Fruit fly (Drosophila melanogaster) whole organism, adult: Measurements from ENCODE around the gene Rcd-1.
A peak's percentile ranks its signal among the peaks of the same experiment; 100 is the strongest.

ENCODE experiments used
- CG11617 ChIP-seq: fragments of 200-800 bp; sonication (Bioruptor generic); optimal IDR thresholded peaks from 2 replicates; lab custom pipeline; 2017; ENCODE audit warnings: mild to moderate bottlenecking, missing biosample characterization, missing genetic modification reagents, missing genetic modification characterization
- CG12768 ChIP-seq: fragments of 200-800 bp; sonication (Bioruptor generic); optimal IDR thresholded peaks from 2 replicates; lab custom pipeline; 2017; ENCODE audit warnings: missing biosample characterization, missing genetic modification characterization, mild to moderate bottlenecking, moderate library complexity, missing genetic modification reagents
- CG14711 ChIP-seq: fragments of 200-800 bp; sonication (Bioruptor generic); optimal IDR thresholded peaks from 2 replicates; lab custom pipeline; 2018; ENCODE audit warnings: missing biosample characterization, mild to moderate bottlenecking, missing genetic modification characterization, moderate library complexity
- CG1620 ChIP-seq: fragments of 200-800 bp; sonication (Bioruptor generic); optimal IDR thresholded peaks from 2 replicates; lab custom pipeline; 2016; ENCODE audit warnings: missing biosample characterization, missing genetic modification characterization
- CG33017 ChIP-seq: fragments of 200-800 bp; sonication (Bioruptor generic); optimal IDR thresholded peaks from 2 replicates; lab custom pipeline; 2018; ENCODE audit warnings: missing biosample characterization, mild to moderate bottlenecking, missing genetic modification characterization, moderate library complexity
- CG5204 ChIP-seq: fragments of 200-800 bp; sonication (Bioruptor generic); optimal IDR thresholded peaks from 2 replicates; lab custom pipeline; 2016; ENCODE audit warnings: missing biosample characterization, missing genetic modification characterization
- CG7045 ChIP-seq: fragments of 200-800 bp; sonication (Bioruptor generic); optimal IDR thresholded peaks from 2 replicates; lab custom pipeline; 2017; ENCODE audit warnings: missing biosample characterization, mild to moderate bottlenecking, missing genetic modification characterization
- CG7101 ChIP-seq: fragments of 200-800 bp; sonication (Bioruptor generic); optimal IDR thresholded peaks from 2 replicates; lab custom pipeline; 2018; ENCODE audit warnings: missing biosample characterization, mild to moderate bottlenecking, missing genetic modification characterization, moderate library complexity
- Clk ChIP-seq: fragments of 200-800 bp; sonication (Bioruptor generic); optimal IDR thresholded peaks from 2 replicates; lab custom pipeline; 2017; ENCODE audit warnings: missing biosample characterization, missing genetic modification characterization
- Crg-1 ChIP-seq: fragments of 200-800 bp; sonication (Bioruptor generic); optimal IDR thresholded peaks from 2 replicates; lab custom pipeline; 2016; ENCODE audit warnings: missing biosample characterization, missing genetic modification characterization
- Hr96 ChIP-seq: fragments of 200-800 bp; sonication (Bioruptor generic); optimal IDR thresholded peaks from 2 replicates; lab custom pipeline; 2016; ENCODE audit warnings: missing biosample characterization, missing genetic modification characterization
- Mnt ChIP-seq: fragments of 200-800 bp; sonication (Bioruptor generic); optimal IDR thresholded peaks from 2 replicates; lab custom pipeline; 2016; ENCODE audit warnings: missing biosample characterization, mild to moderate bottlenecking, missing genetic modification characterization
- bab1 ChIP-seq: fragments of 200-800 bp; sonication (Bioruptor generic); optimal IDR thresholded peaks from 3 replicates; lab custom pipeline; 2019; ENCODE audit warnings: missing biosample characterization, mild to moderate bottlenecking, missing genetic modification characterization, moderate library complexity
- cic ChIP-seq: fragments of 200-800 bp; sonication (Bioruptor generic); optimal IDR thresholded peaks from 2 replicates; lab custom pipeline; 2017; ENCODE audit warnings: missing biosample characterization, mild to moderate bottlenecking, missing genetic modification characterization, moderate library complexity
- cnc ChIP-seq, 2 experiments: fragments of >200 bp; optimal IDR thresholded peaks; 2 replicates each; lab custom pipeline; 2017
- kay ChIP-seq: fragments of 200-800 bp; sonication (Bioruptor generic); peaks from one replicate; lab custom pipeline; 2016; ENCODE audit warnings: missing biosample characterization, missing genetic modification characterization, borderline replicate concordance
- ovo ChIP-seq: fragments of 200-800 bp; sonication (Bioruptor generic); optimal IDR thresholded peaks from 2 replicates; lab custom pipeline; 2016; ENCODE audit warnings: missing biosample characterization, missing genetic modification characterization
- pad ChIP-seq: fragments of 200-800 bp; sonication (Bioruptor generic); optimal IDR thresholded peaks from 3 replicates; lab custom pipeline; 2017; ENCODE audit warnings: missing biosample characterization, missing genetic modification characterization, mild to moderate bottlenecking, moderate library complexity, missing genetic modification reagents
- tj ChIP-seq: fragments of 200-800 bp; sonication (Bioruptor generic); optimal IDR thresholded peaks from 3 replicates; lab custom pipeline; 2017; ENCODE audit warnings: missing biosample characterization, mild to moderate bottlenecking, missing genetic modification characterization, moderate library complexity
- toe ChIP-seq: fragments of 200-800 bp; sonication (Bioruptor generic); optimal IDR thresholded peaks from 2 replicates; lab custom pipeline; 2016; ENCODE audit warnings: missing biosample characterization, missing genetic modification characterization

Gene Rcd-1

DNA sequence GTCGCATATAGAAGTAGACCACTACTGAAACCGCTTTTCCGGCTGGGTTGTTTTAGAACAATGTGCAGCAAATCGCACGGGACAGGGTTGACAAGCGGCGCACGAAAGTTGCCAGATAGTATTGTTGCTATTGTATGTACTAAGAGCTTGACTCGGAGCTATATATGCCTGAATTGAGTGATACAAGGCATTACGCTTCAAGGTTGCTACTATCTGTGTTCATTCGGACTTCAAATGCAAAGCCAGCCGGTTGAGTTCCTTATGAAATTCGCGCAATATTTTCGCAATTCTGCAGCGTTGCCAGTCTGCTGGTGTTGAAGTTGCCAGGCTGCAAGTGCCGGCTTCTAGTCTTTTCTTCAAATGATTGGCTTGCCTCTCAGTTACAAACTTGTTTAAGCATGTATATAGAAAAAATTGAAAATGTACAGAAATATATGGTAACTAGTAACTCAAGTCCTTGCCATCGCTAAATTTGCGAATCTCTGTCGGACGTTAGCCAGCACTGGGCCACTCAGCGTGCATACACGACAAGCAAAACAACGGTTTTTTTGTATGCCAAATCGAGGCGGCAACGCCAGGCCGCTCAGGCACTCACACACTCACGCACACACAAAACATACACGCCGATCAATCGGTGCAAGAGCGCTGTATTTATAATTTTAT, 13.3 kb downstream of the Rcd-1 start, which contains the start of the genes Ranbp21 and Elys:
Gene Ranbp21, minus strand, starts transcription at position 513 of the 663 bp plus-strand sequence.
Gene Elys, plus strand, starts transcription at position 549 of the 663 bp plus-strand sequence.
- TF ChIP-seq CG12768 (peak; percentile 21), CG7101 (tag; lab: Kevin White, UChicago) (peak; percentile 58), tj (GFP tag; lab: Kevin White, UChicago) (peak; percentile 53), Hr96 (GFP tag; lab: Kevin White, UChicago) (no peak), CG5204 (GFP tag; lab: Kevin White, UChicago) (no peak), CG33017 (tag; lab: Kevin White, UChicago) (no peak), CG14711 (tag; lab: Kevin White, UChicago) (peak; percentile 93), CG7045 (no peak), toe (GFP tag; lab: Kevin White, UChicago) (no peak), bab1 (no peak), kay (GFP tag; lab: Kevin White, UChicago) (no peak), Mnt (GFP tag; lab: Kevin White, UChicago) (peak; percentile 66), cnc (optimal IDR thresholded peaks at IDR 0.05; lab: Kevin White, UChicago) (no peak), Crg-1 (GFP tag; lab: Kevin White, UChicago) (peak; percentile 56), CG1620 (GFP tag; lab: Kevin White, UChicago) (peak; percentile 81), ovo (GFP tag; lab: Kevin White, UChicago) (peak; percentile 87), cic (GFP tag; lab: Kevin White, UChicago) (no peak), Clk (GFP tag; lab: Kevin White, UChicago) (peak; percentile 3), CG11617 (GFP tag; lab: Kevin White, UChicago) (peak; percentile 55), pad (GFP tag; lab: Kevin White, UChicago) (peak; percentile 71)

DNA sequence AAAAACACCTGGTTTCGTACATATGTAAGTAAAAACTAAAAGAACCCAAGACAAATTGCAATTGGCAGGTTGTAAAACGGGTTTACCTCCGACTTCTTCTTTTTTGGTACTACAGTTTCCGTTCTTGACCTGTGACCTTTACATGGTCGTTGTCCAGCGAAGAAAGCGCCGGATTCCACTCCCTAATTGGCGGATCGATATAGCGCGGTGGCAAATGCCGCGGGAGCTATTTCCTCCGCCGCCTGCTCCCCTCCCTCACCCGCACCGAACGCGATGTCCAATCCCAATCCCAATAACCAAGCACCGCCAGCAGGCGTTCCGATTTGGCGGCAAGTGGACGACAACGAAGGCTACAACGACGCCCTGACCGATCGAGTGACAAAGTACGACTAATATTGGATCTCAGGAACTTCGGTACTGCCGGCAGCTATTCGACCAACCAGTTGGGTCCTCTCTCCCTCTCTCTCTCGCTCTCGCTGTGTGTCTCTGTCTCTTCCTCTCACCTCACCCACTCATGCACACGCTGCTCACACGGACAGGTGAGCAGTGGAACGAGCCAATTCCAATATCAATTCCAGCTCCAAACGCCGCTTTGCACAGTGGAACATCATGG, 24.1 kb downstream of the Rcd-1 start:
- TF ChIP-seq CG12768 (peak; percentile 1), Mnt (GFP tag; lab: Kevin White, UChicago) (no peak), tj (GFP tag; lab: Kevin White, UChicago) (no peak), bab1 (peak; percentile 40), CG1620 (GFP tag; lab: Kevin White, UChicago) (peak; percentile 29)

DNA sequence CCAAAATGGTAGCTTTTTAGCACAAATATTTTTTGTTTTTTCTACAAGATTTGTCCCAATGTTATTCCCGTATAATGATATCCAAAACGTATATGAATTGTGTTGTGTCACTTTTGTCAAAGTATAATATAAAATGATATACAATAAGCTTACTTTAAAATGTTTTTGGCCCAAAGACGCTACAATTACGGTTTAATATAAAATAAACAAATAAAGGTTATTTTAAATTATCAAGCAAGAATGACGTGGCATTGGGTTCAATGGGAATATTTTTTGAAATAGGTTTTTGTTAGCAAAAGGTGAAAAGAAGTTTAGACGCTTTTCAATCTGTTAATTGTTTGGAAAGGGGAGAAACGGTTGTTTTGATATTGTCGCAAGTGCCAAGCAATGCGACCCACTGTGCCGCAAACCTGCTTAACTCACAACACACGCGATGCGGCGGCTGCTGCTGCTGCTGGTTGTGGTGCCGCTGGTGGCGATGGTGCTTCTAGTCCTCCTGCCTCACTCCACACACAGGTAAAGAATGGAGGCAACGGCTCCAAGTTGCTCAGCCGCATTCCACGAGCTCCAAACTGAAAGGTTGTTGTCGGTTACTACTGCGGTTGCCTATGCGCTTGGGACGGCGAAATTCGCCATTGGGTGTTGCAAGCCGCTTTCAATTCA, 24.8 kb downstream of the Rcd-1 start:
- TF ChIP-seq CG7045 (peak; percentile 17), CG5204 (GFP tag; lab: Kevin White, UChicago) (peak; percentile 50), tj (GFP tag; lab: Kevin White, UChicago) (peak; percentile 17), pad (GFP tag; lab: Kevin White, UChicago) (peak; percentile 8), CG7101 (tag; lab: Kevin White, UChicago) (peak; percentile 47), Mnt (GFP tag; lab: Kevin White, UChicago) (no peak), ovo (GFP tag; lab: Kevin White, UChicago) (peak; percentile 19), CG1620 (GFP tag; lab: Kevin White, UChicago) (no peak), CG11617 (GFP tag; lab: Kevin White, UChicago) (peak; percentile 60), Clk (GFP tag; lab: Kevin White, UChicago) (no peak)

DNA sequence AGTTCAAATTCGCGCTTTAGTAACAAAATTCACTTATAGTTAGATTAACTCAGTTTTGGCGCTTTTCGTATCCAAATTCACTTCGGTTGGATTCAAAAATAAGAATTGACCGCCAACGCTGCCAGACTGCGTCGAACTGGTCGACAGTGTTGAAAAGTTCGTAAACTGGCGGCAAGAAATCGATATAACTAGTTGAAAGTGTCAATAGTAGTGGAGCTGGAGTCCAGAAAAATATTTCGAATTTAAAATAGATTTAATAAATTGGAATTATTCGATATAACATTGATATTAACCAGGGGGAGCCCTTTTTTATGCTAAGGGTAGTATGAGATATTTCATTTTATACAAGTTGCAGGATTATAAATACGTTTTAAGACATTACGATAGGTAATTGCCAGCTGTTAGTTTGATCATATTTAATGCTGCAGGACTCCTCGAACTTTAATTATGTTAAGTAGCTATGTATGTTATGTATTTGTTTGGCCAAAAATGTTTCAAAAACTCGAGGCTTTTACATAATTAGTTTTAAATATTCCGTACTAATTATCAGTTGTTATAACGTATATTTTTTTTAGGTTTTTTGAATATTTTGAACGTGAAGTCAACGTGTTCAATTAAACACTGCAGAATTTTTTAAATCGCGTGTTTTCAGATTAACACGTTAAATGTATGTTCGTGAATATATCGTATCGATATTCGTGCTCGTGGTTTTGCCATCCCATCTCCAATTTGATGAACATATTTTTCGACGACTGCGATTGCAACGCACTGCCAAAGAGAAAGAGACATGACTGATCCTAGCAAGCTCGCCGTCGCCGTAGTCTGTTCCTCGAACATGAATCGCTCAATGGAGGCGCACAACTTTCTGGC, 25.5 kb downstream of the Rcd-1 start, which contains the start of the genes CG14223 and Ssu72:
Gene CG14223, minus strand, starts transcription at position 113 of the 870 bp plus-strand sequence.
Gene Ssu72, plus strand, starts transcription at position 703 of the 870 bp plus-strand sequence.
- peak; percentile 69 for TF ChIP-seq CG1620 (GFP tag; lab: Kevin White, UChicago)
- no peak for TF ChIP-seq pad (GFP tag; lab: Kevin White, UChicago)
- peak; percentile 4 for TF ChIP-seq Crg-1 (GFP tag; lab: Kevin White, UChicago)
- no peak for TF ChIP-seq tj (GFP tag; lab: Kevin White, UChicago)
- TF ChIP-seq cnc (optimal IDR thresholded peaks at IDR 0.05; lab: Kevin White, UChicago), result no peak
- no peak for TF ChIP-seq CG14711 (tag; lab: Kevin White, UChicago)
- no peak for TF ChIP-seq CG7045
- TF ChIP-seq toe (GFP tag; lab: Kevin White, UChicago), result no peak
- no peak for TF ChIP-seq cic (GFP tag; lab: Kevin White, UChicago)
- no peak for TF ChIP-seq Clk (GFP tag; lab: Kevin White, UChicago)
- no peak for TF ChIP-seq bab1
- no peak for TF ChIP-seq CG12768
- peak; percentile 23 for TF ChIP-seq Hr96 (GFP tag; lab: Kevin White, UChicago)
- TF ChIP-seq CG33017 (tag; lab: Kevin White, UChicago), result no peak
- no peak for TF ChIP-seq ovo (GFP tag; lab: Kevin White, UChicago)
- peak; percentile 22 for TF ChIP-seq CG7101 (tag; lab: Kevin White, UChicago)
- no peak for TF ChIP-seq CG11617 (GFP tag; lab: Kevin White, UChicago)
- peak; percentile 47 for TF ChIP-seq Mnt (GFP tag; lab: Kevin White, UChicago)
- TF ChIP-seq CG5204 (GFP tag; lab: Kevin White, UChicago), result peak; percentile 42
- no peak for TF ChIP-seq kay (GFP tag; lab: Kevin White, UChicago)
